Fruit fly (Drosophila melanogaster): Measurements from ENCODE around the gene CG10211.

The CG10211 gene

DNA sequence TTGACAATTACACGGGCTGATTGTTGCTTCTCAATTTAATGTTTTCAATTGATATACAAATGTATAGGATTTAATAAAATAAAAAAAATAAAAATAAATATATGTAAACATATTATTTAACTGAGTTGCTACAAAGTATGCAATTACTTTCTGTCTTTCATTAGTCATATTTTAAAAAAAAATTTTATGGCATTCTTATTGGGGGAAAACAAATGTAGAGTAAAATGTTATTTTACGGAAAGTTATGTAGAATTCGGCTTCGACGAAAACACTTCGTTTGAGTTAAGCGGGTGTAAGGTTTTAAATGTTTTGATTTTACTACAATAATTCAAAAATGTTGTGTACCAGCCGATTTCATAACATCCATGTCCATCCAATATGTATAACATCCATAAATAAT lies 3.9 kb upstream of the CG10211 start:
- TF ChIP-seq CG8301 (tag; optimal IDR thresholded peaks at IDR 0.05) (no peak), Pif1A (GFP tag; optimal IDR thresholded peaks at IDR 0.05) (no peak), D1 (tag; optimal IDR thresholded peaks at IDR 0.05) (peak; percentile 81), CG34367 (tag; optimal IDR thresholded peaks at IDR 0.05) (no peak)

- no peak for TF ChIP-seq CG14655 (GFP tag; optimal IDR thresholded peaks at IDR 0.05)
- no peak for TF ChIP-seq CG9948 (tag; optimal IDR thresholded peaks at IDR 0.05)
- no peak for TF ChIP-seq gl (tag; optimal IDR thresholded peaks at IDR 0.05)
- TF ChIP-seq CG4496 (GFP tag; IDR thresholded peaks at IDR 0.05) = no peak
- no peak for TF ChIP-seq D1 (tag; optimal IDR thresholded peaks at IDR 0.05)
- TF ChIP-seq Ets98B (GFP tag; IDR thresholded peaks at IDR 0.05) = no peak
- TF ChIP-seq Pif1A (GFP tag; optimal IDR thresholded peaks at IDR 0.05) = no peak
- TF ChIP-seq Pif1B (GFP tag; optimal IDR thresholded peaks at IDR 0.05) = no peak
- no peak for TF ChIP-seq rn (GFP tag; IDR thresholded peaks at IDR 0.05)
- TF ChIP-seq CG8159 (tag; optimal IDR thresholded peaks at IDR 0.05) = no peak
- TF ChIP-seq CG8301 (tag; optimal IDR thresholded peaks at IDR 0.05) = no peak
- TF ChIP-seq CG17806 (tag; optimal IDR thresholded peaks at IDR 0.05) = no peak
- no peak for TF ChIP-seq CG12605 (GFP tag; IDR thresholded peaks at IDR 0.05)
Measured at dm6 chr2L:18516367-18516766, 920 bp upstream of the CG10211 start.

DNA sequence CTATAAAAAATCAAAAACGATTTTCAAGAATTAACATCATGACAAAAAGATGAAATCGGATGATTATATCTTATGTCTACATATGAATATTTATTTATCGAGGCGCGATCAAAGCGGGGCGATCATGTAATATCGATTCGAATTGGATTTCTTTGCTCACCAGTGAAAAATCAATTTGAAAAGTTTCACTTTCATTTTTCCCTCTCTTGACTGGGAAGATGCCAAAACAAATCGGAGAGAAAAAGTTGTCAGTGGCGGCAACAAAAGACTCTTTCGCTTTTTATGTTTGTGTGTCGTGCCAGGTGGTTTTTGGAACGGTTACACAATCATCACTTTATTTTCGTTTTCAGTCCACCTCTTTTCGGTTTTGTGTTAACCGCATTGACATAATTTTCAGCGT lies 1.6 kb downstream of the CG10211 start:
- TF ChIP-seq Snoo (tag; optimal IDR thresholded peaks at IDR 0.05) (no peak), CG15710 (tag; optimal IDR thresholded peaks at IDR 0.05) (no peak), Pif1A (GFP tag; optimal IDR thresholded peaks at IDR 0.05) (no peak), gl (tag; optimal IDR thresholded peaks at IDR 0.05) (no peak), CG4496 (GFP tag; IDR thresholded peaks at IDR 0.05) (no peak), CG13204 (GFP tag; optimal IDR thresholded peaks at IDR 0.05) (no peak), EcR (GFP tag; optimal IDR thresholded peaks at IDR 0.05) (no peak), CG34367 (tag; optimal IDR thresholded peaks at IDR 0.05) (no peak), CG14655 (GFP tag; optimal IDR thresholded peaks at IDR 0.05) (no peak), rn (GFP tag; IDR thresholded peaks at IDR 0.05) (no peak), CG32121 (GFP tag; IDR thresholded peaks at IDR 0.05) (no peak)

dm6 chr2L:18522258-18522657 lies 5.0 kb downstream of the CG10211 start:
- TF ChIP-seq CG13204 (GFP tag; optimal IDR thresholded peaks at IDR 0.05) (no peak), Pif1A (GFP tag; optimal IDR thresholded peaks at IDR 0.05) (no peak), fd96Ca (GFP tag; IDR thresholded peaks at IDR 0.05) (no peak), CG12605 (GFP tag; IDR thresholded peaks at IDR 0.05) (no peak), CG9948 (tag; optimal IDR thresholded peaks at IDR 0.05) (no peak), rn (GFP tag; IDR thresholded peaks at IDR 0.05) (no peak), gl (tag; optimal IDR thresholded peaks at IDR 0.05) (no peak)

DNA sequence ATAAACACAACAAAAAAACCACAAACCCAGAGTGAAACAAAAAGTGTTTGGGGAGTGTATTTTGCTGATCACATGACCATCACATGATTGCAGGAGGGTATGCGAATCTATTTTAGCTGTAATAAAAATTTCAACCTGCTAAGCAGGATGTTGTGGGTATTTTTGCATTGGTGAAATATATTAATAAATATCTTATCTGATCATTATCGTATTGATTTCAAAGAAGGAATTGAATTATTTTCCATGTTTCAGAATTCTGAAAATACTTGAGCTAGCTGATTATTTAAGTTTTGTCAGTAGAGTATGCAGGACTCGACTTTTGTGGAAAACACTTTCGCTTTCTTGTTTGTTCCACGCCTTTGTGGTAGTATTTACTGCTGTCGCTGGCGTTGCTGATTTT lies 5.7 kb downstream of the CG10211 start:
- TF ChIP-seq CG8159 (tag; optimal IDR thresholded peaks at IDR 0.05) = peak; percentile 86
- TF ChIP-seq fd96Ca (GFP tag; IDR thresholded peaks at IDR 0.05) = peak; percentile 63; the same call in 2 of the 3 replicates
- TF ChIP-seq EcR (GFP tag; optimal IDR thresholded peaks at IDR 0.05) = no peak
- TF ChIP-seq Pif1A (GFP tag; optimal IDR thresholded peaks at IDR 0.05) = no peak
- no peak for TF ChIP-seq Snoo (tag; optimal IDR thresholded peaks at IDR 0.05)
- peak; percentile 83 for TF ChIP-seq CG14655 (GFP tag; optimal IDR thresholded peaks at IDR 0.05)
- TF ChIP-seq CG4496 (GFP tag; IDR thresholded peaks at IDR 0.05) = peak; percentile 53; the same call in 1 of the 3 replicates
- TF ChIP-seq CG10348 (GFP tag; IDR thresholded peaks at IDR 0.05) = no peak
- TF ChIP-seq CG12605 (GFP tag; IDR thresholded peaks at IDR 0.05) = no peak
- peak; percentile 69 for TF ChIP-seq gl (tag; optimal IDR thresholded peaks at IDR 0.05)
- no peak for TF ChIP-seq rn (GFP tag; IDR thresholded peaks at IDR 0.05)
- TF ChIP-seq CG8301 (tag; optimal IDR thresholded peaks at IDR 0.05) = peak; percentile 72
- TF ChIP-seq CG17806 (tag; optimal IDR thresholded peaks at IDR 0.05) = peak; percentile 86
- TF ChIP-seq CG34367 (tag; optimal IDR thresholded peaks at IDR 0.05) = peak; percentile 71
- TF ChIP-seq CG15710 (tag; optimal IDR thresholded peaks at IDR 0.05) = peak; percentile 84
- TF ChIP-seq CG32121 (GFP tag; IDR thresholded peaks at IDR 0.05) = peak; percentile 49; the same call in 1 of the 2 replicates
- TF ChIP-seq Pif1B (GFP tag; optimal IDR thresholded peaks at IDR 0.05) = peak; percentile 16
- peak; percentile 60 for TF ChIP-seq Ets98B (GFP tag; IDR thresholded peaks at IDR 0.05)
- TF ChIP-seq CG13204 (GFP tag; optimal IDR thresholded peaks at IDR 0.05) = peak; percentile 59
- TF ChIP-seq CG9948 (tag; optimal IDR thresholded peaks at IDR 0.05) = peak; percentile 85
- TF ChIP-seq D1 (tag; optimal IDR thresholded peaks at IDR 0.05) = peak; percentile 54

DNA sequence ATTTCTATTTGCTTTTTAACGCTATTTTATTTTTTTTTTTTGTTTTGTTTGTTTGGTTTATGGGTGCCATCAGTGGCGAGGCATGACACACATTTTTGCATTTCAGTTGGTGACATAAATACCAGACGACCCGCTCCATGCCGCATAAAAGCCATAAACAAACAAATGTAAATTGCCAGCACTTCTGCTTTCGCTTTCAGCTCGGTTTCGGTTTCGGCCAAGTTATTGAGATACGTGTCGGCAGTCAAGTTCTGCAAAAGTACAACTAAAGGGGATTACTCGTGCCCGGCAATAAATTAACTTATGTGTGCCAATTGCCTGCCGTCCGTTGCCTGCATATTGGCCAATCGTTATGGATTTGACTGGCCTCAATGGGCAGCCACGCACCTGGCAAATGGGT lies 7.6 kb downstream of the CG10211 start:
- TF ChIP-seq fd96Ca (GFP tag; IDR thresholded peaks at IDR 0.05) (no peak), CG32121 (GFP tag; IDR thresholded peaks at IDR 0.05) (no peak), CG10348 (GFP tag; IDR thresholded peaks at IDR 0.05) (no peak), Pif1A (GFP tag; optimal IDR thresholded peaks at IDR 0.05) (no peak), CG8301 (tag; optimal IDR thresholded peaks at IDR 0.05) (no peak), rn (GFP tag; IDR thresholded peaks at IDR 0.05) (no peak), Ets98B (GFP tag; IDR thresholded peaks at IDR 0.05) (no peak), CG8159 (tag; optimal IDR thresholded peaks at IDR 0.05) (no peak), CG34367 (tag; optimal IDR thresholded peaks at IDR 0.05) (no peak), CG17806 (tag; optimal IDR thresholded peaks at IDR 0.05) (no peak), CG9948 (tag; optimal IDR thresholded peaks at IDR 0.05) (no peak), D1 (tag; optimal IDR thresholded peaks at IDR 0.05) (no peak), EcR (GFP tag; optimal IDR thresholded peaks at IDR 0.05) (no peak), CG13204 (GFP tag; optimal IDR thresholded peaks at IDR 0.05) (no peak), gl (tag; optimal IDR thresholded peaks at IDR 0.05) (no peak), CG4496 (GFP tag; IDR thresholded peaks at IDR 0.05) (no peak), CG15710 (tag; optimal IDR thresholded peaks at IDR 0.05) (no peak), Pif1B (GFP tag; optimal IDR thresholded peaks at IDR 0.05) (no peak), CG12605 (GFP tag; IDR thresholded peaks at IDR 0.05) (no peak)

All from whole organism, pupa.